Fruit fly (Drosophila melanogaster): ENCODE measurements around the gene AdipoR.
A peak's percentile ranks its signal among the peaks of the same experiment; 100 is the strongest.

AdipoR gene

dm6 chr3R:22589311-22589710 lies 41.7 kb upstream of the AdipoR start (continued):
- TF ChIP-seq TFAM (GFP tag; optimal IDR thresholded peaks at IDR 0.05) (peak; percentile 39), CG31441 (GFP tag; IDR thresholded peaks at IDR 0.05) (peak; percentile 42), Mrtf (GFP tag; IDR thresholded peaks at IDR 0.05) (peak; percentile 31; the same call in 1 of the 3 replicates), run (tag; optimal IDR thresholded peaks at IDR 0.05) (peak; percentile 16), wek (GFP tag; optimal IDR thresholded peaks at IDR 0.05) (peak; percentile 74), CG12659 (GFP tag; optimal IDR thresholded peaks at IDR 0.05) (peak; percentile 10), CG13894 (tag; optimal IDR thresholded peaks at IDR 0.05) (no peak), CG15696 (tag; optimal IDR thresholded peaks at IDR 0.05) (peak; percentile 45), chinmo (GFP tag; IDR thresholded peaks at IDR 0.05; ENCODE audit: partially characterized antibody) (0 out of 4 replicates have a peak, but pooled peaks have one; percentile 11), amos (GFP tag; IDR thresholded peaks at IDR 0.05; ENCODE audit: partially characterized antibody) (no peak), lab (GFP tag; optimal IDR thresholded peaks at IDR 0.05) (peak; percentile 65), unpg (GFP tag; optimal IDR thresholded peaks at IDR 0.05) (peak; percentile 58), pum (GFP tag; optimal IDR thresholded peaks at IDR 0.05) (no peak), CG17359 (tag; optimal IDR thresholded peaks at IDR 0.05) (peak; percentile 79), ap (GFP tag; IDR thresholded peaks at IDR 0.05) (no peak), CG8359 (GFP tag; optimal IDR thresholded peaks at IDR 0.05; ENCODE audit: borderline replicate concordance) (peak; percentile 62), CG11398 (GFP tag; optimal IDR thresholded peaks at IDR 0.05) (no peak), kni (GFP tag; optimal IDR thresholded peaks at IDR 0.05) (no peak), CG6765 (GFP tag; optimal IDR thresholded peaks at IDR 0.05) (peak; percentile 21), CG33557 (GFP tag; optimal IDR thresholded peaks at IDR 0.05) (peak; percentile 53), sens (GFP tag) (peak; percentile 57), ro (GFP tag; IDR thresholded peaks at IDR 0.05) (no peak), slbo (GFP tag; IDR thresholded peaks at IDR 0.05) (no peak), CG12071 (GFP tag; optimal IDR thresholded peaks at IDR 0.05) (peak; percentile 56), en (GFP tag; optimal IDR thresholded peaks at IDR 0.05) (no peak), ewg (GFP tag; optimal IDR thresholded peaks at IDR 0.05) (peak; percentile 35), Dp (GFP tag; optimal IDR thresholded peaks at IDR 0.05) (no peak), salm (tag; optimal IDR thresholded peaks at IDR 0.05) (peak; percentile 69), CG17385 (GFP tag; optimal IDR thresholded peaks at IDR 0.05) (no peak), Bdp1 (GFP tag; optimal IDR thresholded peaks at IDR 0.05) (no peak), CG7987 (GFP tag; optimal IDR thresholded peaks at IDR 0.05) (peak; percentile 77), CrebB (tag; optimal IDR thresholded peaks at IDR 0.05) (peak; percentile 50), scrt (GFP tag; optimal IDR thresholded peaks at IDR 0.05) (peak; percentile 6), Lhr (GFP tag; optimal IDR thresholded peaks at IDR 0.05) (peak; percentile 6), Oli (tag; optimal IDR thresholded peaks at IDR 0.05) (peak; percentile 28), CG15011 (GFP tag; optimal IDR thresholded peaks at IDR 0.05) (peak; percentile 25), Meics (GFP tag; optimal IDR thresholded peaks at IDR 0.05) (peak; percentile 18), CoRest (tag; optimal IDR thresholded peaks at IDR 0.05) (peak; percentile 4), Nf-YB (GFP tag; optimal IDR thresholded peaks at IDR 0.05) (peak; percentile 8), CG6254 (GFP tag; optimal IDR thresholded peaks at IDR 0.05) (peak; percentile 38), CG10274 (GFP tag; optimal IDR thresholded peaks at IDR 0.05) (no peak), sc (optimal IDR thresholded peaks at IDR 0.05) (no peak), sc (GFP tag; optimal IDR thresholded peaks at IDR 0.05) (peak; percentile 47), CG1233 (GFP tag; optimal IDR thresholded peaks at IDR 0.05) (peak; percentile 60), Blimp-1 (GFP tag; optimal IDR thresholded peaks at IDR 0.05) (peak; percentile 69), Optix (GFP tag; IDR thresholded peaks at IDR 0.05) (no peak), CG11504 (tag; optimal IDR thresholded peaks at IDR 0.05) (peak; percentile 65), CG10654 (GFP tag; optimal IDR thresholded peaks at IDR 0.05) (peak; percentile 16), br (optimal IDR thresholded peaks at IDR 0.05) (no peak), CG8478 (optimal IDR thresholded peaks at IDR 0.05) (no peak), CG17829 (tag; optimal IDR thresholded peaks at IDR 0.05) (no peak)
